Worm (Caenorhabditis elegans) whole organism, late embryonic: Measurements from ENCODE around the gene fipr-6.

Experiments used
- C38D4.7 ChIP-seq: fragments of 200-800 bp; sonication (Bioruptor generic); optimal IDR thresholded peaks from 2 replicates; lab custom pipeline; 2018; ENCODE audit warnings: mild to moderate bottlenecking, missing genetic modification characterization, moderate library complexity, missing compliant biosample characterization
- F13H6.1 ChIP-seq: sonication (generic microtip); optimal IDR thresholded peaks from 2 replicates; lab custom pipeline; 2016; ENCODE audit warnings: missing genetic modification characterization, missing compliant biosample characterization
- K02D7.2 ChIP-seq: sonication (generic microtip); optimal IDR thresholded peaks from 2 replicates; lab custom pipeline; 2017; ENCODE audit warnings: mild to moderate bottlenecking, missing genetic modification characterization, missing compliant biosample characterization
- T23F11.4 ChIP-seq: fragments of 200-800 bp; sonication (Bioruptor generic); optimal IDR thresholded peaks from 2 replicates; lab custom pipeline; 2018; ENCODE audit warnings: mild to moderate bottlenecking, missing genetic modification characterization, missing compliant biosample characterization
- Y22D7AL.16 ChIP-seq: sonication (generic microtip); optimal IDR thresholded peaks from 2 replicates; lab custom pipeline; 2016; ENCODE audit warnings: missing genetic modification characterization, missing compliant biosample characterization
- ahr-1 ChIP-seq: sonication (generic microtip); optimal IDR thresholded peaks from 2 replicates; lab custom pipeline; 2016; ENCODE audit warnings: missing genetic modification characterization, missing compliant biosample characterization
- ceh-14 ChIP-seq: sonication (generic microtip); optimal IDR thresholded peaks from 2 replicates; lab custom pipeline; 2016; ENCODE audit warnings: missing genotype, missing genetic modification characterization, missing compliant biosample characterization
- ceh-2 ChIP-seq: sonication (generic microtip); optimal IDR thresholded peaks from 2 replicates; lab custom pipeline; 2016; ENCODE audit warnings: missing genotype, missing genetic modification characterization, missing compliant biosample characterization
- ceh-30 ChIP-seq: fragments of 150-350 bp; optimal IDR thresholded peaks from 2 replicates; lab custom pipeline; 2014; ENCODE audit warnings: missing biosample characterization, missing genetic modification characterization
- ceh-31 ChIP-seq: sonication (generic microtip); optimal IDR thresholded peaks from 2 replicates; lab custom pipeline; 2016; ENCODE audit warnings: missing genetic modification characterization, missing compliant biosample characterization
- ceh-34 ChIP-seq: sonication (generic microtip); optimal IDR thresholded peaks from 2 replicates; lab custom pipeline; 2016; ENCODE audit warnings: mild to moderate bottlenecking, missing genetic modification characterization, missing compliant biosample characterization
- ceh-45 ChIP-seq: fragments of 200-800 bp; sonication (Bioruptor generic); IDR thresholded peaks from 2 replicates; pipeline ENCODE4 v1.3.6; 2022; ENCODE audit warnings: missing genetic modification reagents, missing genetic modification characterization, missing compliant biosample characterization
- ceh-48 ChIP-seq: sonication (generic microtip); optimal IDR thresholded peaks from 2 replicates; lab custom pipeline; 2016; ENCODE audit warnings: missing genetic modification characterization, inconsistent platforms, missing compliant biosample characterization
- ceh-6 ChIP-seq: fragments of 200-800 bp; sonication (Bioruptor generic); optimal IDR thresholded peaks from 2 replicates; lab custom pipeline; 2018; ENCODE audit warnings: mild to moderate bottlenecking, missing genetic modification characterization, missing compliant biosample characterization
- dmd-4 ChIP-seq: sonication (generic microtip); optimal IDR thresholded peaks from 2 replicates; lab custom pipeline; 2016; ENCODE audit warnings: borderline replicate concordance, missing genetic modification characterization, missing compliant biosample characterization
- elt-2 ChIP-seq: sonication (generic microtip); optimal IDR thresholded peaks from 2 replicates; lab custom pipeline; 2016; ENCODE audit warnings: missing genetic modification reagents, missing genetic modification characterization, missing compliant biosample characterization
- elt-4 ChIP-seq: sonication (generic microtip); optimal IDR thresholded peaks from 2 replicates; lab custom pipeline; 2016; ENCODE audit warnings: missing genetic modification characterization, missing compliant biosample characterization
- ets-4 ChIP-seq: sonication (generic microtip); optimal IDR thresholded peaks from 2 replicates; lab custom pipeline; 2016; ENCODE audit warnings: missing genetic modification characterization, missing compliant biosample characterization
- eyg-1 ChIP-seq: sonication (generic microtip); optimal IDR thresholded peaks from 2 replicates; lab custom pipeline; 2016; ENCODE audit warnings: missing genotype, missing genetic modification characterization, missing compliant biosample characterization
- fkh-10 ChIP-seq: fragments of 150-350 bp; optimal IDR thresholded peaks from 2 replicates; lab custom pipeline; 2014; ENCODE audit warnings: missing biosample characterization, missing genetic modification reagents, missing genetic modification characterization
- fkh-6 ChIP-seq: sonication (generic microtip); optimal IDR thresholded peaks from 2 replicates; lab custom pipeline; 2016; ENCODE audit warnings: missing genetic modification characterization, missing compliant biosample characterization
- hlh-15 ChIP-seq: sonication (generic microtip); optimal IDR thresholded peaks from 2 replicates; lab custom pipeline; 2016; ENCODE audit warnings: missing genetic modification characterization, missing compliant biosample characterization
- hlh-30 ChIP-seq: sonication (generic microtip); optimal IDR thresholded peaks from 2 replicates; lab custom pipeline; 2017; ENCODE audit warnings: antibody characterized with exemption, missing genetic modification characterization, missing compliant biosample characterization; ENCODE audit not compliant: insufficient read depth
- hlh-6 ChIP-seq: sonication (generic microtip); optimal IDR thresholded peaks from 2 replicates; lab custom pipeline; 2016; ENCODE audit warnings: missing genotype, missing genetic modification characterization, missing compliant biosample characterization
- lin-11 ChIP-seq: fragments of 200-800 bp; sonication (Bioruptor generic); optimal IDR thresholded peaks from 2 replicates; lab custom pipeline; 2018; ENCODE audit warnings: mild to moderate bottlenecking, missing genetic modification characterization, missing compliant biosample characterization
- madf-2 ChIP-seq: sonication (generic microtip); optimal IDR thresholded peaks from 2 replicates; lab custom pipeline; 2017; ENCODE audit warnings: missing genetic modification characterization, missing compliant biosample characterization
- mec-3 ChIP-seq: sonication (generic microtip); optimal IDR thresholded peaks from 2 replicates; lab custom pipeline; 2016; ENCODE audit warnings: borderline replicate concordance, missing genetic modification characterization, missing compliant biosample characterization
- nfya-1 ChIP-seq: sonication (generic microtip); optimal IDR thresholded peaks from 2 replicates; lab custom pipeline; 2017; ENCODE audit warnings: missing genetic modification characterization, mild to moderate bottlenecking, missing compliant biosample characterization, antibody characterized with exemption, moderate library complexity
- nhr-11 ChIP-seq: fragments of 150-350 bp; optimal IDR thresholded peaks from 2 replicates; lab custom pipeline; 2014; ENCODE audit warnings: missing biosample characterization, missing genetic modification characterization
- nhr-232 ChIP-seq: sonication (generic microtip); optimal IDR thresholded peaks from 2 replicates; lab custom pipeline; 2016; ENCODE audit warnings: missing genetic modification characterization, missing compliant biosample characterization
- npax-4 ChIP-seq: sonication (generic microtip); optimal IDR thresholded peaks from 2 replicates; lab custom pipeline; 2016; ENCODE audit warnings: missing genetic modification characterization, missing compliant biosample characterization
- pag-3 ChIP-seq: sonication (generic microtip); optimal IDR thresholded peaks from 2 replicates; lab custom pipeline; 2016; ENCODE audit warnings: missing compliant biosample characterization, missing genetic modification characterization, borderline replicate concordance
- pat-9 ChIP-seq: fragments of 200-800 bp; sonication (Bioruptor generic); optimal IDR thresholded peaks from 2 replicates; lab custom pipeline; 2018; ENCODE audit warnings: mild to moderate bottlenecking, missing genetic modification characterization, moderate library complexity, missing compliant biosample characterization
- pha-2 ChIP-seq: sonication (generic microtip); optimal IDR thresholded peaks from 2 replicates; lab custom pipeline; 2017; ENCODE audit warnings: mild to moderate bottlenecking, missing genetic modification characterization, missing compliant biosample characterization
- sdc-2 ChIP-seq: sonication (generic microtip); optimal IDR thresholded peaks from 2 replicates; lab custom pipeline; 2016; ENCODE audit warnings: missing genotype, missing genetic modification characterization, missing compliant biosample characterization
- sox-2 ChIP-seq: fragments of 200-800 bp; sonication (Bioruptor generic); IDR thresholded peaks from 2 replicates; pipeline ENCODE4 v1.3.6; 2022; ENCODE audit warnings: missing genetic modification reagents, missing genetic modification characterization, missing compliant biosample characterization
- sox-4 ChIP-seq: sonication (generic microtip); optimal IDR thresholded peaks from 2 replicates; lab custom pipeline; 2017; ENCODE audit warnings: mild to moderate bottlenecking, missing genetic modification characterization, inconsistent platforms, missing compliant biosample characterization
- syd-9 ChIP-seq: sonication (generic microtip); optimal IDR thresholded peaks from 2 replicates; lab custom pipeline; 2016; ENCODE audit warnings: mild to moderate bottlenecking, missing genetic modification characterization, moderate library complexity, missing compliant biosample characterization
- tbx-2 ChIP-seq: sonication (generic microtip); optimal IDR thresholded peaks from 2 replicates; lab custom pipeline; 2016; ENCODE audit warnings: missing genetic modification characterization, missing compliant biosample characterization
- tbx-7 ChIP-seq: sonication (generic microtip); optimal IDR thresholded peaks from 2 replicates; lab custom pipeline; 2016; ENCODE audit warnings: missing genotype, missing genetic modification characterization, missing compliant biosample characterization
- unc-86 ChIP-seq: sonication (generic microtip); optimal IDR thresholded peaks from 2 replicates; lab custom pipeline; 2016; ENCODE audit warnings: missing genetic modification characterization, missing compliant biosample characterization
- zip-5 ChIP-seq: sonication (generic microtip); optimal IDR thresholded peaks from 2 replicates; lab custom pipeline; 2016; ENCODE audit warnings: missing genetic modification characterization, missing compliant biosample characterization
- ztf-16 ChIP-seq: sonication (generic microtip); optimal IDR thresholded peaks from 2 replicates; lab custom pipeline; 2017; ENCODE audit warnings: missing genetic modification characterization, missing compliant biosample characterization

Gene fipr-6

ce11 chrV:10206502-10206901 lies 24.5 kb upstream of the fipr-6 start, which contains the start of gene rpc-25:
rpc-25 (minus strand) TSS chrV:10206602.
- no peak for TF ChIP-seq hlh-6 (tag; lab: Kevin White, UChicago)

ce11 chrV:10210244-10210643 lies 20.8 kb upstream of the fipr-6 start, which contains the start of gene tftc-3:
tftc-3 (minus strand) TSS chrV:10210344.
- TF ChIP-seq ceh-34 (no peak), Y22D7AL.16 (tag; lab: Kevin White, UChicago) (no peak), dmd-4 (no peak), unc-86 (tag; lab: Kevin White, UChicago) (no peak), pat-9 (no peak), elt-2 (tag; lab: Kevin White, UChicago) (no peak), mec-3 (tag; lab: Kevin White, UChicago) (no peak), hlh-15 (tag; lab: Kevin White, UChicago) (no peak), zip-5 (tag; lab: Kevin White, UChicago) (no peak), nhr-11 (tag; lab: Kevin White, UChicago) (no peak), ceh-14 (tag; lab: Kevin White, UChicago) (no peak), tbx-2 (tag; lab: Kevin White, UChicago) (no peak), sox-2 (GFP tag; lab: Robert Waterston, UW) (no peak), F13H6.1 (tag; lab: Kevin White, UChicago) (no peak)
- TF ChIP-seq, all 69 proteins: peak for 0

ce11 chrV:10212027-10212426 lies 19.0 kb upstream of the fipr-6 start, which contains the start of gene zhit-3:
zhit-3 (minus strand) TSS chrV:10212127.
- TF ChIP-seq syd-9, result no peak
- TF ChIP-seq hlh-6 (tag; lab: Kevin White, UChicago), result no peak
- TF ChIP-seq npax-4 (tag; lab: Kevin White, UChicago), result no peak
- TF ChIP-seq sox-4 (tag; lab: Kevin White, UChicago), result no peak
- no peak for TF ChIP-seq nfya-1 (tag; lab: Kevin White, UChicago)
- no peak for TF ChIP-seq pha-2
- TF ChIP-seq K02D7.2 (tag; lab: Kevin White, UChicago), result no peak
- TF ChIP-seq lin-11, result no peak
- no peak for TF ChIP-seq fkh-6 (tag; lab: Kevin White, UChicago)

ce11 chrV:10212627-10213026 lies 18.4 kb upstream of the fipr-6 start, which contains the start of gene hpo-40:
hpo-40 (plus strand) TSS chrV:10212927.
- no peak for TF ChIP-seq unc-86 (tag; lab: Kevin White, UChicago)
- TF ChIP-seq pha-2, result no peak
- no peak for TF ChIP-seq ceh-45 (GFP tag; lab: Robert Waterston, UW)
- TF ChIP-seq eyg-1 (tag; lab: Kevin White, UChicago), result no peak
- no peak for TF ChIP-seq syd-9
- no peak for TF ChIP-seq ceh-30
- no peak for TF ChIP-seq madf-2 (tag; lab: Kevin White, UChicago)
- no peak for TF ChIP-seq dmd-4
- TF ChIP-seq ceh-48, result no peak
- TF ChIP-seq nhr-11 (tag; lab: Kevin White, UChicago), result no peak
- no peak for TF ChIP-seq elt-4 (tag; lab: Kevin White, UChicago)
- no peak for TF ChIP-seq tbx-7
- TF ChIP-seq ceh-6 (GFP tag; lab: Kevin White, UChicago), result no peak
- no peak for TF ChIP-seq T23F11.4 (GFP tag; lab: Kevin White, UChicago)
- TF ChIP-seq nhr-232, result no peak
- TF ChIP-seq nfya-1 (tag; lab: Kevin White, UChicago), result no peak
- no peak for TF ChIP-seq ceh-2 (tag; lab: Kevin White, UChicago)
- TF ChIP-seq ceh-34, result no peak
- TF ChIP-seq ets-4, result no peak
- TF ChIP-seq ceh-31 (tag; lab: Kevin White, UChicago), result no peak
- TF ChIP-seq, all 69 proteins: peak for 0

- TF ChIP-seq ceh-30 (no peak), fkh-10 (GFP tag; lab: Kevin White, UChicago) (no peak), syd-9 (no peak), hlh-15 (tag; lab: Kevin White, UChicago) (no peak), nhr-232 (no peak), Y22D7AL.16 (tag; lab: Kevin White, UChicago) (no peak), ahr-1 (tag; lab: Kevin White, UChicago) (no peak), fkh-6 (tag; lab: Kevin White, UChicago) (no peak), C38D4.7 (GFP tag; lab: Kevin White, UChicago) (no peak), madf-2 (tag; lab: Kevin White, UChicago) (no peak), sdc-2 (tag; lab: Kevin White, UChicago) (no peak), ceh-6 (GFP tag; lab: Kevin White, UChicago) (no peak), hlh-30 (no peak), pag-3 (tag; lab: Kevin White, UChicago) (no peak), hlh-6 (tag; lab: Kevin White, UChicago) (no peak), ztf-16 (tag; lab: Kevin White, UChicago) (no peak)
Observed at ce11 chrV:10216724-10217123, 14.3 kb upstream of the fipr-6 start, which contains the start of gene ZK856.14. ZK856.14 (plus strand) TSS chrV:10217024.
